Fruit fly (Drosophila melanogaster): Measurements from ENCODE around the gene Nse1.

- no peak for TF ChIP-seq bab1 (GFP tag; optimal IDR thresholded peaks at IDR 0.05)
- TF ChIP-seq CG11617 (GFP tag; optimal IDR thresholded peaks at IDR 0.05), result no peak
- no peak for TF ChIP-seq CG1620 (GFP tag; optimal IDR thresholded peaks at IDR 0.05)
- no peak for TF ChIP-seq CG7045 (GFP tag; optimal IDR thresholded peaks at IDR 0.05)
Measured at dm6 chr2L:6676535-6676934, 890 bp downstream of the Nse1 start, which contains the start of gene cort.

Measured in whole organism, adult.